Fruit fly (Drosophila melanogaster): ENCODE data around the gene CG14362.

DNA sequence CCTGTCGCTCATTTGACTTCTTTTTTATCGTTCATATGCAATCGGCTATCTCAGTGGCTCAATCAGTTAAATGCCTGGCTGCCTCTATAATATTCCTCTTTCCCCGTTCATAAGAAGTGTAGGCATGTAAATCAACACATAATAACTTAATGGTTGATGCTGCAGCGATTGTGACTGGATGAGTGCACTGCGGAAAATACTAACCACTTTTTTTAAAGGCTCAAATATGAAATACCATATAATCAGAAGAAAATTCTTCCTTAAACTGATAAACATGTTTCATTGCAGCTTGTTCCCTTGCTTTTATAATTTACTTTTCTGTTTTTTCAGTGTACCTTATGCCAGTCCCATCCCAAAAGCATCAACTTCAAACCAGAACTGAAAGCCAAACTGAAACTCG lies 29.7 kb upstream of the CG14362 start:
- no peak for TF ChIP-seq pan (optimal IDR thresholded peaks at IDR 0.05)
- TF ChIP-seq rgr (GFP tag; optimal IDR thresholded peaks at IDR 0.05) = peak; percentile 22
- no peak for TF ChIP-seq Abd-B (GFP tag; optimal IDR thresholded peaks at IDR 0.05)
- TF ChIP-seq psq (GFP tag; optimal IDR thresholded peaks at IDR 0.05) = no peak
- TF ChIP-seq dmrt93B (GFP tag; optimal IDR thresholded peaks at IDR 0.05) = no peak
- TF ChIP-seq Hr78 (GFP tag; optimal IDR thresholded peaks at IDR 0.05) = no peak
- TF ChIP-seq Myc (optimal IDR thresholded peaks at IDR 0.05) = no peak
